Worm (Caenorhabditis elegans): ENCODE results near the gene ZK507.1.
"Not testable (repeated sequence)": the region's sequence is repeated elsewhere in the genome, so short reads cannot be mapped to it uniquely, and the experiment has no call there.

- TF ChIP-seq elt-2 (tag; optimal IDR thresholded peaks at IDR 0.05); mab-9 (GFP tag; IDR thresholded peaks at IDR 0.05); fkh-10 (GFP tag; optimal IDR thresholded peaks at IDR 0.05); fos-1 (tag; optimal IDR thresholded peaks at IDR 0.05); unc-62 (GFP tag; optimal IDR thresholded peaks at IDR 0.05); ama-1 (optimal IDR thresholded peaks at IDR 0.05); tbx-2 (tag; optimal IDR thresholded peaks at IDR 0.05); nhr-76 (tag; optimal IDR thresholded peaks at IDR 0.05); F16B12.6 (tag; optimal IDR thresholded peaks at IDR 0.05); nhr-11 (tag; optimal IDR thresholded peaks at IDR 0.05): not testable (repeated sequence)
- TF ChIP-seq nhr-71 (tag; optimal IDR thresholded peaks at IDR 0.05) = peak; percentile 27
These were observed 9.8 kb upstream of the ZK507.1 start for ce11 chrIII:9110914-9111313.

All from whole organism, L1 larva.